Fruit fly (Drosophila melanogaster): ENCODE results near the gene CG4293.

The CG4293 gene

dm6 chrX:523179-523851, 6.8 kb downstream of the CG4293 start, which contains the start of gene elav:
Gene elav, minus strand, starts transcription at chrX:523226.
- TF ChIP-seq vri (GFP tag; optimal IDR thresholded peaks at IDR 0.05), result peak; percentile 97
- TF ChIP-seq CG10631 (GFP tag; optimal IDR thresholded peaks at IDR 0.05), result peak; percentile 97
- peak; percentile 96 for TF ChIP-seq Eip93F (GFP tag; optimal IDR thresholded peaks at IDR 0.05)
- TF ChIP-seq CG15336 (GFP tag; IDR thresholded peaks at IDR 0.05), result peak; percentile 99
- TF ChIP-seq fd59A (GFP tag; optimal IDR thresholded peaks at IDR 0.05), result peak; percentile 97
- peak; percentile 98 for TF ChIP-seq esn (GFP tag; optimal IDR thresholded peaks at IDR 0.05)
- TF ChIP-seq svp (GFP tag), result peak; percentile 98
- TF ChIP-seq CG3919 (GFP tag; optimal IDR thresholded peaks at IDR 0.05), result peak; percentile 97
- peak; percentile 97 for TF ChIP-seq CG31627 (GFP tag; optimal IDR thresholded peaks at IDR 0.05)
- TF ChIP-seq CG6276 (GFP tag; optimal IDR thresholded peaks at IDR 0.05), result peak; percentile 98
- TF ChIP-seq Blimp-1 (GFP tag; optimal IDR thresholded peaks at IDR 0.05), result peak; percentile 93
- TF ChIP-seq Ets21C (GFP tag; optimal IDR thresholded peaks at IDR 0.05), result peak; percentile 95
- TF ChIP-seq CG6854 (GFP tag; optimal IDR thresholded peaks at IDR 0.05), result peak; percentile 98
- peak; percentile 98 for TF ChIP-seq OdsH (GFP tag; optimal IDR thresholded peaks at IDR 0.05)
- peak; percentile 98 for TF ChIP-seq Eip75B (GFP tag; optimal IDR thresholded peaks at IDR 0.05)
- TF ChIP-seq ss (GFP tag; optimal IDR thresholded peaks at IDR 0.05), result peak; percentile 98
- TF ChIP-seq fkh (GFP tag; optimal IDR thresholded peaks at IDR 0.05), result peak; percentile 88
- peak; percentile 98 for TF ChIP-seq Lpt (GFP tag; optimal IDR thresholded peaks at IDR 0.05)
- peak; percentile 98 for TF ChIP-seq CG32006 (GFP tag; optimal IDR thresholded peaks at IDR 0.05)
- peak; percentile 98 for TF ChIP-seq CG6808 (GFP tag; optimal IDR thresholded peaks at IDR 0.05)
- peak; percentile 97 for TF ChIP-seq spab (GFP tag; optimal IDR thresholded peaks at IDR 0.05)
- peak; percentile 98 for TF ChIP-seq CG6792 (GFP tag; optimal IDR thresholded peaks at IDR 0.05)
- peak; percentile 97 for TF ChIP-seq cyc (GFP tag; optimal IDR thresholded peaks at IDR 0.05)
- peak; percentile 97 for TF ChIP-seq CG11294 (GFP tag; IDR thresholded peaks at IDR 0.05)
- TF ChIP-seq salr (GFP tag; optimal IDR thresholded peaks at IDR 0.05), result peak; percentile 92 to 94
- TF ChIP-seq topi (GFP tag; optimal IDR thresholded peaks at IDR 0.05), result peak; percentile 98
- peak; percentile 98 for TF ChIP-seq CG3032 (tag; optimal IDR thresholded peaks at IDR 0.05)
- TF ChIP-seq Hr38 (GFP tag; optimal IDR thresholded peaks at IDR 0.05), result peak; percentile 13
- TF ChIP-seq CG11762 (GFP tag; optimal IDR thresholded peaks at IDR 0.05; ENCODE audit: insufficient read depth), result peak; percentile 97
- peak; percentile 98 for TF ChIP-seq pdm3 (GFP tag; optimal IDR thresholded peaks at IDR 0.05)
- TF ChIP-seq CG10669 (GFP tag; optimal IDR thresholded peaks at IDR 0.05), result peak; percentile 97
- peak; percentile 98 for TF ChIP-seq CG6163 (GFP tag; IDR thresholded peaks at IDR 0.05)
- peak; percentile 95 for TF ChIP-seq Sox15 (GFP tag; optimal IDR thresholded peaks at IDR 0.05)
- TF ChIP-seq Sox14 (GFP tag; optimal IDR thresholded peaks at IDR 0.05), result peak; percentile 98
- TF ChIP-seq Hr4 (GFP tag; optimal IDR thresholded peaks at IDR 0.05), result peak; percentile 98
- peak; percentile 97 for TF ChIP-seq CG34406 (GFP tag; optimal IDR thresholded peaks at IDR 0.05)
- peak; percentile 94 for TF ChIP-seq fd85E (GFP tag; optimal IDR thresholded peaks at IDR 0.05)
- peak; percentile 96 for TF ChIP-seq CG4318 (GFP tag; optimal IDR thresholded peaks at IDR 0.05)
- peak; percentile 98 for TF ChIP-seq Gug (GFP tag; IDR thresholded peaks at IDR 0.05)
- peak; percentile 99 for TF ChIP-seq Met (GFP tag; optimal IDR thresholded peaks at IDR 0.05)
- TF ChIP-seq lz (GFP tag; optimal IDR thresholded peaks at IDR 0.05), result peak; percentile 98
- TF ChIP-seq CG1621 (tag; optimal IDR thresholded peaks at IDR 0.05), result peak; percentile 94
- peak; percentile 98 for TF ChIP-seq acj6 (GFP tag; optimal IDR thresholded peaks at IDR 0.05)
- TF ChIP-seq Sox102F (GFP tag; optimal IDR thresholded peaks at IDR 0.05), result peak; percentile 98
- peak; percentile 97 for TF ChIP-seq CG16779 (tag; optimal IDR thresholded peaks at IDR 0.05)
- TF ChIP-seq CG11902 (GFP tag; optimal IDR thresholded peaks at IDR 0.05), result peak; percentile 95
- TF ChIP-seq CG8319 (GFP tag; optimal IDR thresholded peaks at IDR 0.05), result peak; percentile 97
- TF ChIP-seq Smox (GFP tag; optimal IDR thresholded peaks at IDR 0.05), result peak; percentile 98
- TF ChIP-seq CG8632 (GFP tag; optimal IDR thresholded peaks at IDR 0.05), result peak; percentile 97
- TF ChIP-seq Eip78C (GFP tag), result peak; percentile 99
- TF ChIP-seq eg (GFP tag; IDR thresholded peaks at IDR 0.05), result peak; percentile 98

Data from whole organism, prepupa.